Worm (Caenorhabditis elegans) whole organism, mixed stage, embryonic: ENCODE measurements around the gene T27A10.5.

Source experiments
- M03D4.4 ChIP-seq: sonication (generic microtip); optimal IDR thresholded peaks from 2 replicates; lab custom pipeline; 2017; ENCODE audit warnings: mild to moderate bottlenecking, missing genetic modification characterization, missing compliant biosample characterization
- blmp-1 ChIP-seq: fragments of 150-350 bp; optimal IDR thresholded peaks from 2 replicates; lab custom pipeline; 2014; ENCODE audit warnings: missing biosample characterization, missing genetic modification characterization
- ceh-39 ChIP-seq: fragments of 150-350 bp; optimal IDR thresholded peaks from 2 replicates; lab custom pipeline; 2014; ENCODE audit warnings: missing biosample characterization, missing genetic modification characterization
- ceh-83 ChIP-seq: fragments of 200-800 bp; sonication (Bioruptor generic); optimal IDR thresholded peaks from 2 replicates; lab custom pipeline; 2018; ENCODE audit warnings: mild to moderate bottlenecking, missing genetic modification characterization, missing compliant biosample characterization
- ces-1 ChIP-seq: fragments of 150-350 bp; optimal IDR thresholded peaks from 2 replicates; lab custom pipeline; 2014; ENCODE audit warnings: missing biosample characterization, missing genetic modification reagents, missing genetic modification characterization
- cnd-1 ChIP-seq: fragments of 200-800 bp; sonication (Bioruptor generic); optimal IDR thresholded peaks from 2 replicates; lab custom pipeline; 2018; ENCODE audit warnings: mild to moderate bottlenecking, missing genetic modification characterization, missing compliant biosample characterization
- drap-1 ChIP-seq: fragments of 200-800 bp; sonication (Bioruptor generic); optimal IDR thresholded peaks from 3 replicates; lab custom pipeline; 2018; ENCODE audit warnings: mild to moderate bottlenecking, missing genetic modification characterization, missing compliant biosample characterization
- elt-1 ChIP-seq: sonication (generic microtip); optimal IDR thresholded peaks from 2 replicates; lab custom pipeline; 2017; ENCODE audit warnings: missing genetic modification characterization, mild to moderate bottlenecking, missing compliant biosample characterization, antibody characterized with exemption, moderate library complexity, borderline replicate concordance; ENCODE audit not compliant: insufficient read depth
- elt-3 ChIP-seq: fragments of 150-350 bp; optimal IDR thresholded peaks from 2 replicates; lab custom pipeline; 2014; ENCODE audit warnings: missing biosample characterization, missing genetic modification characterization
- flh-1 ChIP-seq: fragments of 200-800 bp; sonication (Bioruptor generic); optimal IDR thresholded peaks from 2 replicates; lab custom pipeline; 2018; ENCODE audit warnings: mild to moderate bottlenecking, missing genetic modification characterization, moderate library complexity, missing compliant biosample characterization
- ham-2 ChIP-seq: fragments of 200-800 bp; sonication (Bioruptor generic); optimal IDR thresholded peaks from 2 replicates; lab custom pipeline; 2018; ENCODE audit warnings: mild to moderate bottlenecking, missing genetic modification characterization, missing compliant biosample characterization
- hlh-1 ChIP-seq: fragments of 150-350 bp; optimal IDR thresholded peaks from 2 replicates; lab custom pipeline; 2014; ENCODE audit warnings: missing biosample characterization, missing genetic modification reagents, missing genetic modification characterization
- lin-13 ChIP-seq: fragments of 150-350 bp; optimal IDR thresholded peaks from 2 replicates; lab custom pipeline; 2014; ENCODE audit warnings: missing biosample characterization, missing genetic modification characterization
- lin-32 ChIP-seq: fragments of 200-800 bp; sonication (Bioruptor generic); optimal IDR thresholded peaks from 2 replicates; lab custom pipeline; 2018; ENCODE audit warnings: mild to moderate bottlenecking, missing genetic modification characterization, missing compliant biosample characterization
- lsy-2 ChIP-seq: fragments of 150-350 bp; optimal IDR thresholded peaks from 2 replicates; lab custom pipeline; 2014; ENCODE audit warnings: missing biosample characterization, missing genetic modification characterization
- mab-5 ChIP-seq: fragments of 150-350 bp; optimal IDR thresholded peaks from 2 replicates; lab custom pipeline; 2014; ENCODE audit warnings: missing biosample characterization, missing genetic modification characterization
- mep-1 ChIP-seq: fragments of 150-350 bp; optimal IDR thresholded peaks from 2 replicates; lab custom pipeline; 2017; ENCODE audit warnings: missing biosample characterization, missing genetic modification reagents, missing genetic modification characterization, inconsistent platforms
- mls-2 ChIP-seq: sonication (generic microtip); optimal IDR thresholded peaks from 2 replicates; lab custom pipeline; 2016; ENCODE audit warnings: mild to moderate bottlenecking, missing genetic modification characterization, moderate library complexity, missing compliant biosample characterization
- nhr-12 ChIP-seq: fragments of 150-350 bp; optimal IDR thresholded peaks from 2 replicates; lab custom pipeline; 2014; ENCODE audit warnings: missing biosample characterization, missing genetic modification characterization
- nhr-2 ChIP-seq: fragments of 150-350 bp; optimal IDR thresholded peaks from 2 replicates; lab custom pipeline; 2014; ENCODE audit warnings: missing biosample characterization, missing genetic modification characterization
- nhr-237 ChIP-seq: fragments of 150-350 bp; optimal IDR thresholded peaks from 2 replicates; lab custom pipeline; 2014; ENCODE audit warnings: missing biosample characterization, missing genetic modification characterization
- nhr-28 ChIP-seq: fragments of 150-350 bp; optimal IDR thresholded peaks from 2 replicates; lab custom pipeline; 2014; ENCODE audit warnings: missing biosample characterization, missing genetic modification characterization
- pha-4 ChIP-seq: fragments of 150-350 bp; optimal IDR thresholded peaks from 2 replicates; lab custom pipeline; 2018; ENCODE audit warnings: missing biosample characterization, missing genetic modification reagents, missing genetic modification characterization
- sem-2 ChIP-seq: fragments of 200-800 bp; sonication (Bioruptor generic); optimal IDR thresholded peaks from 2 replicates; lab custom pipeline; 2018; ENCODE audit warnings: mild to moderate bottlenecking, missing genetic modification characterization, missing compliant biosample characterization
- sptf-1 ChIP-seq: sonication (generic microtip); optimal IDR thresholded peaks from 2 replicates; lab custom pipeline; 2017; ENCODE audit warnings: mild to moderate bottlenecking, missing genetic modification characterization, moderate library complexity, missing compliant biosample characterization
- tbx-8 ChIP-seq: fragments of 200-800 bp; sonication (Bioruptor generic); optimal IDR thresholded peaks from 2 replicates; lab custom pipeline; 2018; ENCODE audit warnings: mild to moderate bottlenecking, missing genetic modification characterization, moderate library complexity, missing compliant biosample characterization
- unc-120 ChIP-seq: sonication (generic microtip); optimal IDR thresholded peaks from 2 replicates; lab custom pipeline; 2017; ENCODE audit warnings: missing genetic modification characterization, missing compliant biosample characterization; ENCODE audit not compliant: poor library complexity, severe bottlenecking
- unc-39 ChIP-seq: fragments of 150-350 bp; optimal IDR thresholded peaks from 2 replicates; lab custom pipeline; 2014; ENCODE audit warnings: missing biosample characterization, missing genetic modification characterization
- ztf-11 ChIP-seq: fragments of 150-350 bp; optimal IDR thresholded peaks from 2 replicates; lab custom pipeline; 2014; ENCODE audit warnings: missing biosample characterization, missing genetic modification characterization

T27A10.5 gene

ce11 chrX:3590510-3590909 is 17.1 kb upstream of the T27A10.5 start:
- TF ChIP-seq unc-120 (tag; lab: Kevin White, UChicago) (no peak), blmp-1 (no peak), nhr-28 (tag; lab: Kevin White, UChicago) (no peak), ztf-11 (tag; lab: Kevin White, UChicago) (no peak), hlh-1 (tag; lab: Kevin White, UChicago) (no peak), mep-1 (no peak), pha-4 (tag; lab: Kevin White, UChicago) (no peak), M03D4.4 (tag; lab: Kevin White, UChicago) (no peak), unc-39 (no peak), sptf-1 (tag; lab: Kevin White, UChicago) (no peak)

ce11 chrX:3585625-3586024 is 12.2 kb upstream of the T27A10.5 start, which contains the start of gene T27A10.2:
Gene T27A10.2 (plus strand): TSS chrX:3585957.
- TF ChIP-seq ces-1 (GFP tag; lab: Kevin White, UChicago): peak; percentile 46
- TF ChIP-seq tbx-8 (GFP tag; lab: Kevin White, UChicago): no peak

ce11 chrX:3584481-3584880 is 11.1 kb upstream of the T27A10.5 start:
- no peak for TF ChIP-seq ceh-39 (tag; lab: Kevin White, UChicago)
- peak; percentile 85 for TF ChIP-seq ces-1 (GFP tag; lab: Kevin White, UChicago)

ce11 chrX:3583436-3583835 is 10.1 kb upstream of the T27A10.5 start:
- TF ChIP-seq ceh-83: no peak
- TF ChIP-seq lin-13 (tag; lab: Kevin White, UChicago): no peak
- TF ChIP-seq ztf-11 (tag; lab: Kevin White, UChicago): no peak
- TF ChIP-seq elt-1 (tag; lab: Kevin White, UChicago): no peak
- no peak for TF ChIP-seq sptf-1 (tag; lab: Kevin White, UChicago)
- no peak for TF ChIP-seq ham-2
- TF ChIP-seq mls-2 (tag; lab: Kevin White, UChicago): no peak
- no peak for TF ChIP-seq sem-2
- TF ChIP-seq pha-4 (tag; lab: Kevin White, UChicago): no peak
- TF ChIP-seq lsy-2: no peak
- no peak for TF ChIP-seq flh-1 (GFP tag; lab: Kevin White, UChicago)
- no peak for TF ChIP-seq nhr-12
- no peak for TF ChIP-seq ces-1 (GFP tag; lab: Kevin White, UChicago)
- no peak for TF ChIP-seq mab-5
- no peak for TF ChIP-seq ceh-39 (tag; lab: Kevin White, UChicago)
- no peak for TF ChIP-seq cnd-1
- no peak for TF ChIP-seq elt-3 (tag; lab: Kevin White, UChicago)
- TF ChIP-seq hlh-1 (tag; lab: Kevin White, UChicago): no peak
- TF ChIP-seq drap-1 (GFP tag; lab: Kevin White, UChicago): no peak
- TF ChIP-seq nhr-237 (tag; lab: Kevin White, UChicago): no peak
- TF ChIP-seq, all 35 proteins: peak for 0

- no peak for TF ChIP-seq mls-2 (tag; lab: Kevin White, UChicago)
- TF ChIP-seq blmp-1: no peak
- TF ChIP-seq M03D4.4 (tag; lab: Kevin White, UChicago): no peak
- no peak for TF ChIP-seq lin-32 (GFP tag; lab: Kevin White, UChicago)
- TF ChIP-seq, all 35 proteins: peak for 0
Observed at ce11 chrX:3581813-3582212, 8.4 kb upstream of the T27A10.5 start.

- TF ChIP-seq blmp-1: no peak
- TF ChIP-seq nhr-28 (tag; lab: Kevin White, UChicago): no peak
- no peak for TF ChIP-seq lsy-2
- TF ChIP-seq nhr-2 (tag; lab: Kevin White, UChicago): no peak
- no peak for TF ChIP-seq nhr-237 (tag; lab: Kevin White, UChicago)
- no peak for TF ChIP-seq unc-39
- no peak for TF ChIP-seq flh-1 (GFP tag; lab: Kevin White, UChicago)
- TF ChIP-seq unc-120 (tag; lab: Kevin White, UChicago): no peak
- no peak for TF ChIP-seq mls-2 (tag; lab: Kevin White, UChicago)
- no peak for TF ChIP-seq lin-13 (tag; lab: Kevin White, UChicago)
- TF ChIP-seq ceh-39 (tag; lab: Kevin White, UChicago): no peak
- no peak for TF ChIP-seq mab-5
- TF ChIP-seq mep-1: no peak
Observed at ce11 chrX:3576239-3576638, 2.9 kb upstream of the T27A10.5 start, which contains the start of gene ckc-1. Gene ckc-1 (plus strand): TSS chrX:3576606.
